Worm (Caenorhabditis elegans) whole organism, early embryonic: ENCODE measurements around the gene K12H6.8.

Experiments
- B0310.2 ChIP-seq: sonication (generic microtip); optimal IDR thresholded peaks from 2 replicates; lab custom pipeline; 2016; ENCODE audit warnings: mild to moderate bottlenecking, missing genetic modification characterization, missing compliant biosample characterization
- F13C5.2 ChIP-seq: sonication (generic microtip); optimal IDR thresholded peaks from 2 replicates; lab custom pipeline; 2017; ENCODE audit warnings: mild to moderate bottlenecking, missing genetic modification characterization, inconsistent platforms, missing compliant biosample characterization
- aly-1 ChIP-seq: sonication (generic microtip); optimal IDR thresholded peaks from 2 replicates; lab custom pipeline; 2016; ENCODE audit warnings: missing genetic modification characterization, missing compliant biosample characterization
- ama-1 ChIP-seq: fragments of 150-350 bp; optimal IDR thresholded peaks from 2 replicates; lab custom pipeline; 2014
- ceh-13 ChIP-seq: fragments of 200-800 bp; sonication (Bioruptor generic); optimal IDR thresholded peaks from 2 replicates; lab custom pipeline; 2018; ENCODE audit warnings: mild to moderate bottlenecking, missing genetic modification characterization, missing compliant biosample characterization
- ceh-36 ChIP-seq: sonication (generic microtip); optimal IDR thresholded peaks from 2 replicates; lab custom pipeline; 2016; ENCODE audit warnings: missing genetic modification characterization, inconsistent platforms, missing compliant biosample characterization
- ets-7 ChIP-seq: sonication (generic microtip); optimal IDR thresholded peaks from 2 replicates; lab custom pipeline; 2016; ENCODE audit warnings: missing genotype, missing genetic modification characterization, missing compliant biosample characterization
- flt-1 ChIP-seq: fragments of 200-800 bp; sonication (Bioruptor generic); IDR thresholded peaks from 2 replicates; pipeline ENCODE4 v1.3.6; 2022; ENCODE audit warnings: missing genetic modification characterization, missing compliant biosample characterization
- hmbx-1 ChIP-seq: sonication (generic microtip); optimal IDR thresholded peaks from 2 replicates; lab custom pipeline; 2016; ENCODE audit warnings: mild to moderate bottlenecking, missing genetic modification characterization, missing compliant biosample characterization
- hmg-4 ChIP-seq: fragments of 200-800 bp; sonication (Bioruptor generic); optimal IDR thresholded peaks from 2 replicates; lab custom pipeline; 2018; ENCODE audit warnings: mild to moderate bottlenecking, missing genetic modification characterization, missing compliant biosample characterization
- hnd-1 ChIP-seq: sonication (generic microtip); optimal IDR thresholded peaks from 2 replicates; lab custom pipeline; 2016; ENCODE audit warnings: missing genetic modification characterization, missing compliant biosample characterization
- pes-1 ChIP-seq: fragments of 200-800 bp; sonication (Bioruptor generic); IDR thresholded peaks from 2 replicates; pipeline ENCODE4 v1.3.6; 2022; ENCODE audit warnings: missing genetic modification reagents, missing genetic modification characterization, missing compliant biosample characterization
- scrt-1 ChIP-seq: fragments of 200-800 bp; sonication (Bioruptor generic); IDR thresholded peaks from 2 replicates; pipeline ENCODE4 v1.3.6; 2022; ENCODE audit warnings: missing genetic modification characterization, missing compliant biosample characterization
- sea-1 ChIP-seq: fragments of 200-800 bp; sonication (Bioruptor generic); conservative IDR thresholded peaks from 2 replicates; pipeline ENCODE4 v1.3.6; 2022; ENCODE audit warnings: missing genetic modification characterization, missing compliant biosample characterization
- tbx-11 ChIP-seq: fragments of 200-800 bp; sonication (Bioruptor generic); IDR thresholded peaks from 2 replicates; pipeline ENCODE4 v1.3.6; 2022; ENCODE audit warnings: missing genetic modification characterization, missing compliant biosample characterization
- tbx-37 ChIP-seq: fragments of 200-800 bp; sonication (Bioruptor generic); conservative IDR thresholded peaks from 2 replicates; pipeline ENCODE4 v1.3.6; 2022; ENCODE audit warnings: missing genetic modification reagents, missing genetic modification characterization, missing compliant biosample characterization
- tra-4 ChIP-seq: sonication (generic microtip); optimal IDR thresholded peaks from 2 replicates; lab custom pipeline; 2017; ENCODE audit warnings: missing genetic modification characterization, missing compliant biosample characterization

K12H6.8 gene

ce11 chrII:2804949-2805348 is 22.7 kb upstream of the K12H6.8 start:
- no peak for TF ChIP-seq ceh-36 (tag; lab: Kevin White, UChicago)
- no peak for TF ChIP-seq B0310.2 (tag; lab: Kevin White, UChicago)
- no peak for TF ChIP-seq hnd-1 (tag; lab: Kevin White, UChicago)
- TF ChIP-seq sea-1, result no peak
- no peak for TF ChIP-seq F13C5.2 (tag; lab: Kevin White, UChicago)

- TF ChIP-seq ceh-13 (GFP tag; lab: Kevin White, UChicago) (no peak), scrt-1 (GFP tag; lab: Robert Waterston, UW) (no peak), hmg-4 (GFP tag; lab: Kevin White, UChicago) (no peak), B0310.2 (tag; lab: Kevin White, UChicago) (no peak), flt-1 (GFP tag; lab: Robert Waterston, UW) (no peak), hnd-1 (tag; lab: Kevin White, UChicago) (no peak), F13C5.2 (tag; lab: Kevin White, UChicago) (no peak), tbx-37 (no peak), tbx-11 (GFP tag; lab: Robert Waterston, UW) (no peak), ama-1 (lab: Kevin White, UChicago) (no peak), ceh-36 (tag; lab: Kevin White, UChicago) (no peak), sea-1 (no peak), tra-4 (tag; lab: Kevin White, UChicago) (no peak), pes-1 (GFP tag; lab: Robert Waterston, UW) (no peak)
Observed at ce11 chrII:2805566-2805965, 22.1 kb upstream of the K12H6.8 start.

DNA sequence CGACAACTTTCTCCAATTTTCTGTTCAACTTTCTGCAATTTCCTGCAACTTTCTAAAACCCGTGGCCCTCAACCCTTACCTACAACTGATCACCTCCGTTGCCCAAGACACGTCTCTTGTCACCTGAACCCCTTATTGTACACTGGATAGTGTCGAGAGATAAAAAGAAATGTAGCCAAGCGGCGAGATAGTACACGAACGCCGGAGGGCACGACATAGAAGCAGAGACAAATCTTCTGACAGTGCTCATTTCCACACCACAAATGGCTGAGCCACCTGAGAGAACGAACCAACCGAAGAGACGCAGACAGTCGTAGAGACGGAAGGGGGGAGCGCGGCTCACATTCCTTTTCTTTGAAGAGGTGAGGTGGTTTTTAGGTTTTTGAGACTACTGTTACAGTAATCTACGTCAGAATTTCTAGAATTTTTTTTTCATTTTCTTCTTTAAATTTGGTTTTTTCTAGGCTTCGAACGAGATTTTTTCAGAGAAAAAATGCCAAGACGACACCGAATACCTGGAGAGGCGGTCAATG is 20.0 kb upstream of the K12H6.8 start, which contains the start of gene K12H6.12:
K12H6.12 (plus strand) TSS at position 483 of the 533 bp plus-strand sequence.
- TF ChIP-seq tbx-11 (GFP tag; lab: Robert Waterston, UW), result no peak
- no peak for TF ChIP-seq ama-1 (lab: Kevin White, UChicago)
- no peak for TF ChIP-seq tbx-37
- no peak for TF ChIP-seq hmg-4 (GFP tag; lab: Kevin White, UChicago)
- no peak for TF ChIP-seq aly-1 (tag; lab: Kevin White, UChicago)
- no peak for TF ChIP-seq ceh-13 (GFP tag; lab: Kevin White, UChicago)
- TF ChIP-seq ceh-36 (tag; lab: Kevin White, UChicago), result no peak
- TF ChIP-seq tra-4 (tag; lab: Kevin White, UChicago), result no peak
- no peak for TF ChIP-seq flt-1 (GFP tag; lab: Robert Waterston, UW)
- no peak for TF ChIP-seq pes-1 (GFP tag; lab: Robert Waterston, UW)
- TF ChIP-seq sea-1, result no peak
- no peak for TF ChIP-seq B0310.2 (tag; lab: Kevin White, UChicago)
- no peak for TF ChIP-seq F13C5.2 (tag; lab: Kevin White, UChicago)

- TF ChIP-seq sea-1 (no peak), aly-1 (tag; lab: Kevin White, UChicago) (no peak), ets-7 (no peak), tbx-37 (no peak), hmg-4 (GFP tag; lab: Kevin White, UChicago) (no peak), hmbx-1 (tag; lab: Kevin White, UChicago) (no peak), ceh-13 (GFP tag; lab: Kevin White, UChicago) (no peak), scrt-1 (GFP tag; lab: Robert Waterston, UW) (no peak)
Observed at ce11 chrII:2815017-2815416, 12.7 kb upstream of the K12H6.8 start.

- TF ChIP-seq ceh-13 (GFP tag; lab: Kevin White, UChicago), result no peak
- no peak for TF ChIP-seq B0310.2 (tag; lab: Kevin White, UChicago)
- TF ChIP-seq ceh-36 (tag; lab: Kevin White, UChicago), result no peak
- TF ChIP-seq sea-1, result no peak
- no peak for TF ChIP-seq flt-1 (GFP tag; lab: Robert Waterston, UW)
- no peak for TF ChIP-seq aly-1 (tag; lab: Kevin White, UChicago)
- TF ChIP-seq ets-7, result no peak
- TF ChIP-seq scrt-1 (GFP tag; lab: Robert Waterston, UW), result no peak
- TF ChIP-seq hnd-1 (tag; lab: Kevin White, UChicago), result no peak
- no peak for TF ChIP-seq tbx-11 (GFP tag; lab: Robert Waterston, UW)
- no peak for TF ChIP-seq F13C5.2 (tag; lab: Kevin White, UChicago)
- no peak for TF ChIP-seq pes-1 (GFP tag; lab: Robert Waterston, UW)
- no peak for TF ChIP-seq ama-1 (lab: Kevin White, UChicago)
- no peak for TF ChIP-seq tbx-37
Observed at ce11 chrII:2815444-2815843, 12.3 kb upstream of the K12H6.8 start, which contains the start of gene K12H6.2. Gene K12H6.2, minus strand, starts transcription at chrII:2815544.

ce11 chrII:2816676-2817075 is 11.0 kb upstream of the K12H6.8 start, which contains the start of gene set-13:
Gene set-13, plus strand, starts transcription at chrII:2816976.
- TF ChIP-seq hnd-1 (tag; lab: Kevin White, UChicago) (no peak), scrt-1 (GFP tag; lab: Robert Waterston, UW) (no peak), tbx-37 (no peak), F13C5.2 (tag; lab: Kevin White, UChicago) (no peak), ets-7 (no peak)

DNA sequence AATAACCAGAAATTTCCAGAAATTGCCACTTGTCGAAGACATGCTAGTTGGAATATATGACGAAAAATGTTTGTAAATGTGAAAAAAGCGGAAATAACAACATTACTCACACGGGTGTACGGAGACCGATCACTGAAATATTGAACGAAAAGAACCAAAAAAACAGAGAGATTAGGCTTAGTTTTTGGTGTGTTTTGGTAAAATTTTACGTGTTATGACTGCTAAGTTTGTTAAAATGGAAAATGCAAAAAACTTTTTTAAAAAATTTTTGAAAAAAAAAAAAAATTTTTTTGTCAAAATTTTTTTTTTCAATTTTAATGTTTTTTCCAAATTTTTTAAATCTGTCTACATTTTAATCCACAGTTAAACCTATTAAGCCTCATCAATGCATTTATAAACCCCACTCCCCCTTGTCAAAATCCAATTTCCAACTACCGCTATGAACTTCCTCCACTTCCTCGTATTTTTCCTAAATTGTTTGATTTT is 5.2 kb upstream of the K12H6.8 start, which contains the start of the genes fut-4 and K12H6.10:
fut-4 (minus strand) TSS at position 101 of the 486 bp plus-strand sequence.
K12H6.10 (plus strand) TSS at position 436 of the 486 bp plus-strand sequence.
- TF ChIP-seq F13C5.2 (tag; lab: Kevin White, UChicago) (no peak), ama-1 (lab: Kevin White, UChicago) (no peak), ets-7 (no peak)

DNA sequence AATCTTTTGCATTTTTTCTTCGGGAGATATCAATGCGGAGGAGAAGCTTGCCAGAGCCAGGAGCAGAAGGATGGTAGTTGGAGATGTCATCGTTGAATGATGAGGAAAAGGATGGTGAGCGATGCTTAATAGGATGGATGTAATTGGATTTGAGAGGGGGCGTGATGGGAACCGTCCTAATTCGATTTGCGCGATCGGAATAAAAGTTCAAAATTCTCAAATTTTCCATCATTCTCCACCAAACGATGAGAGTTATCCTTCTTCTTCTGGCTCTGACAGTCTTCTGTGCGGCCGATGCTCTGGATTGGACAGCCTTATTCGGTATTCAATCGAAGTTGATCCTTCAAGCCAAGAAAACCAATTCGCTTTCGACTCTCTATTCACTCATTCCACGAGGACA is 3.5 kb upstream of the K12H6.8 start, which contains the start of the genes K12H6.4 and K12H6.9:
K12H6.4 (minus strand) TSS at position 101 of the 400 bp plus-strand sequence.
K12H6.9 (plus strand) TSS at position 236 of the 400 bp plus-strand sequence.
- TF ChIP-seq sea-1 (no peak), ceh-36 (tag; lab: Kevin White, UChicago) (no peak), scrt-1 (GFP tag; lab: Robert Waterston, UW) (no peak), hnd-1 (tag; lab: Kevin White, UChicago) (no peak), tbx-37 (no peak), hmg-4 (GFP tag; lab: Kevin White, UChicago) (no peak), F13C5.2 (tag; lab: Kevin White, UChicago) (no peak), flt-1 (GFP tag; lab: Robert Waterston, UW) (no peak), ama-1 (lab: Kevin White, UChicago) (no peak)
